Fruit fly (Drosophila melanogaster) S2 (cell line): Measurements from ENCODE around the gene Myo61F.

Experiments
- CG8478 ChIP-seq: fragments of >200 bp; optimal IDR thresholded peaks from 2 replicates; lab custom pipeline; 2018
- CTCF ChIP-seq, 2 experiments: fragments of >200 bp; optimal IDR thresholded peaks; 2 replicates each; lab custom pipeline; 2018

DNA sequence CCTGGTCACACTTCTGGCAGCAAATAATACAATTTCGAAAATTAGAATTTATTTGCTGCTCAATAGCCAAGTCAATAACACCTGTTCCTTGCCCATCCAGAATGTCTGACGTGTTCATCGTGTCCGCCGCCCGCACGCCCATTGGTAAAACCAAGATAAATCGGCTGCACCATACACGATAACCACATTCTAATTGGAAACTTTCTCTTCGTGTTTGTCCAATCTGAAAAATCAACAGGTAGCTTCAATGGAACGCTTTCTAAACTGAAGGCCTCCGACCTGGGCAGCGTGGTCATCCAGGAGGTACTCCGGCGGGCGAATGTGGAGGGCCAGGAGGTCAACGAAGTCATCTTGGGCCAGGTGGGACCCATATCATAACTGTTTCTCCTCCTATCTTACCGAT, 15.3 kb upstream of the Myo61F start:
- TF ChIP-seq CTCF (optimal IDR thresholded peaks at IDR 0.05; lab: Kevin White, UChicago): no peak
- TF ChIP-seq CG8478 (lab: Kevin White, UChicago): no peak
